Worm (Caenorhabditis elegans): ENCODE results near the gene rig-1.

Gene rig-1

ce11 chrX:8713754-8714295 lies 53.4 kb downstream of the rig-1 start, which contains the start of gene F53A9.6:
Gene F53A9.6, minus strand, starts transcription at chrX:8713804.
- TF ChIP-seq jun-1 (tag; optimal IDR thresholded peaks at IDR 0.05) = no peak
- no peak for TF ChIP-seq fkh-8 (tag; optimal IDR thresholded peaks at IDR 0.05)
- no peak for TF ChIP-seq efl-1 (optimal IDR thresholded peaks at IDR 0.05)
- TF ChIP-seq efl-1 (GFP tag; optimal IDR thresholded peaks at IDR 0.05 in 1 of 2) = peak in 1 of 2 experiments; percentile 74
- no peak for TF ChIP-seq hpl-2 (GFP tag; optimal IDR thresholded peaks at IDR 0.05)
- TF ChIP-seq ceh-8 (GFP tag; optimal IDR thresholded peaks at IDR 0.05) = no peak
- peak; percentile 64 for TF ChIP-seq elt-2 (tag; optimal IDR thresholded peaks at IDR 0.05)
- no peak for TF ChIP-seq fkh-4 (tag; optimal IDR thresholded peaks at IDR 0.05; ENCODE audit: borderline replicate concordance)
- TF ChIP-seq hlh-4 (tag; optimal IDR thresholded peaks at IDR 0.05) = no peak
- no peak for TF ChIP-seq nhr-90 (tag; optimal IDR thresholded peaks at IDR 0.05; ENCODE audit: poor library complexity)

ce11 chrX:8714845-8715244 lies 54.4 kb downstream of the rig-1 start:
- TF ChIP-seq mdl-1 (tag; optimal IDR thresholded peaks at IDR 0.05) = no peak
- TF ChIP-seq lin-13 (GFP tag; optimal IDR thresholded peaks at IDR 0.05) = no peak

ce11 chrX:8716822-8717221 lies 56.4 kb downstream of the rig-1 start, which contains the start of gene F53A9.7:
Gene F53A9.7, minus strand, starts transcription at chrX:8716922.
- TF ChIP-seq unc-98 (GFP tag; IDR thresholded peaks at IDR 0.05) (no peak), lin-15B (tag; optimal IDR thresholded peaks at IDR 0.05) (no peak), ceh-8 (GFP tag; optimal IDR thresholded peaks at IDR 0.05) (no peak), sup-37 (GFP tag; optimal IDR thresholded peaks at IDR 0.05) (no peak), swsn-7 (tag; optimal IDR thresholded peaks at IDR 0.05) (no peak), fkh-10 (GFP tag; optimal IDR thresholded peaks at IDR 0.05) (no peak), nhr-85 (tag) (peak; percentile 35), tlp-1 (tag; optimal IDR thresholded peaks at IDR 0.05) (no peak)

ce11 chrX:8718153-8718552 lies 57.7 kb downstream of the rig-1 start:
- TF ChIP-seq nhr-76 (tag; optimal IDR thresholded peaks at IDR 0.05) (no peak), nhr-85 (tag) (no peak), mab-9 (GFP tag; IDR thresholded peaks at IDR 0.05) (no peak), efl-1 (optimal IDR thresholded peaks at IDR 0.05) (no peak), efl-1 (GFP tag; optimal IDR thresholded peaks at IDR 0.05 in 1 of 2) (peak in 1 of 2 experiments; percentile 5)

ce11 chrX:8718856-8719255 lies 58.4 kb downstream of the rig-1 start, which contains the start of gene F53A9.8:
Gene F53A9.8, minus strand, starts transcription at chrX:8718904.
- TF ChIP-seq alr-1 (tag; optimal IDR thresholded peaks at IDR 0.05; ENCODE audit: borderline replicate concordance) (no peak), isw-1 (GFP tag; IDR thresholded peaks at IDR 0.05) (no peak), nhr-76 (tag; optimal IDR thresholded peaks at IDR 0.05) (no peak), nhr-11 (tag; optimal IDR thresholded peaks at IDR 0.05) (no peak), lin-35 (GFP tag; optimal IDR thresholded peaks at IDR 0.05) (peak in 1 of 2 experiments; percentile 4), unc-30 (tag; optimal IDR thresholded peaks at IDR 0.05) (no peak), irx-1 (tag; optimal IDR thresholded peaks at IDR 0.05) (no peak), pax-3 (tag; optimal IDR thresholded peaks at IDR 0.05) (peak; percentile 11), elt-2 (tag; optimal IDR thresholded peaks at IDR 0.05) (peak; percentile 9)

- no peak for TF ChIP-seq nhr-12 (tag; optimal IDR thresholded peaks at IDR 0.05)
- no peak for TF ChIP-seq efl-1 (optimal IDR thresholded peaks at IDR 0.05)
- TF ChIP-seq efl-1 (GFP tag; optimal IDR thresholded peaks at IDR 0.05 in 1 of 2) = no peak
- TF ChIP-seq mef-2 (tag; optimal IDR thresholded peaks at IDR 0.05) = no peak
- TF ChIP-seq nhr-20 (tag; optimal IDR thresholded peaks at IDR 0.05) = peak; percentile 49
- TF ChIP-seq ceh-82 (tag; optimal IDR thresholded peaks at IDR 0.05) = no peak
- no peak for TF ChIP-seq aly-2 (tag; optimal IDR thresholded peaks at IDR 0.05)
- peak; percentile 48 for TF ChIP-seq elt-2 (tag; optimal IDR thresholded peaks at IDR 0.05)
- TF ChIP-seq lin-35 (GFP tag; optimal IDR thresholded peaks at IDR 0.05) = peak in 1 of 2 experiments; percentile 2
These were observed 59.5 kb downstream of the rig-1 start for ce11 chrX:8719888-8720287.

Data from whole organism, L1 larva.